Worm (Caenorhabditis elegans) whole organism, young adult: ENCODE measurements around the gene sec-24.1.

Experiments
- B0336.3 ChIP-seq: fragments of 200-800 bp; sonication (Bioruptor generic); IDR thresholded peaks from 2 replicates; pipeline ENCODE4 v1.3.6; 2022; ENCODE audit warnings: missing genetic modification characterization, missing compliant biosample characterization
- C06A6.2 ChIP-seq: fragments of 200-800 bp; sonication (Bioruptor generic); conservative IDR thresholded peaks from 2 replicates; pipeline ENCODE4 v1.3.6; 2022; ENCODE audit warnings: missing genetic modification characterization, missing compliant biosample characterization
- F23B12.7 ChIP-seq: sonication (generic microtip); optimal IDR thresholded peaks from 2 replicates; lab custom pipeline; 2017; ENCODE audit warnings: missing genetic modification characterization, mild to moderate bottlenecking, missing compliant biosample characterization, antibody characterized with exemption, moderate library complexity; ENCODE audit not compliant: insufficient read depth
- F49E8.2 ChIP-seq: sonication (generic microtip); optimal IDR thresholded peaks from 3 replicates; lab custom pipeline; 2017; ENCODE audit warnings: missing genetic modification characterization, mild to moderate bottlenecking, missing compliant biosample characterization, antibody characterized with exemption, moderate library complexity; ENCODE audit not compliant: insufficient read depth
- F55B11.4 ChIP-seq: sonication (generic microtip); optimal IDR thresholded peaks from 2 replicates; lab custom pipeline; 2016; ENCODE audit warnings: missing compliant biosample characterization, missing genetic modification characterization, borderline replicate concordance; ENCODE audit not compliant: insufficient read depth
- F57C9.4 ChIP-seq: sonication (generic microtip); optimal IDR thresholded peaks from 2 replicates; lab custom pipeline; 2017; ENCODE audit warnings: mild to moderate bottlenecking, missing genetic modification characterization, missing compliant biosample characterization
- K11D2.4 ChIP-seq: fragments of 200-800 bp; sonication (Bioruptor generic); IDR thresholded peaks from 2 replicates; pipeline ENCODE4 v1.3.6; 2022; ENCODE audit warnings: missing genetic modification reagents, missing genetic modification characterization, missing compliant biosample characterization
- K12H6.12 ChIP-seq: fragments of 200-800 bp; sonication (Bioruptor generic); optimal IDR thresholded peaks from 2 replicates; lab custom pipeline; 2018; ENCODE audit warnings: mild to moderate bottlenecking, missing genetic modification characterization, missing compliant biosample characterization
- T07F8.4 ChIP-seq: sonication (generic microtip); optimal IDR thresholded peaks from 2 replicates; lab custom pipeline; 2016; ENCODE audit warnings: mild to moderate bottlenecking, missing genetic modification characterization, moderate library complexity, missing compliant biosample characterization
- Y53G8AR.9 ChIP-seq: fragments of 200-800 bp; sonication (Bioruptor generic); conservative IDR thresholded peaks from 2 replicates; pipeline ENCODE4 v1.3.6; 2022; ENCODE audit warnings: missing genetic modification reagents, missing genetic modification characterization, missing compliant biosample characterization
- Y95B8A.8 ChIP-seq: fragments of 200-800 bp; sonication (Bioruptor generic); IDR thresholded peaks from 2 replicates; pipeline ENCODE4 v1.3.6; 2022; ENCODE audit warnings: missing genetic modification reagents, missing genetic modification characterization, missing compliant biosample characterization
- ZK185.1 ChIP-seq: sonication (generic microtip); optimal IDR thresholded peaks from 2 replicates; lab custom pipeline; 2016; ENCODE audit warnings: mild to moderate bottlenecking, missing genetic modification characterization, missing compliant biosample characterization; ENCODE audit not compliant: poor library complexity, severe bottlenecking
- athp-1 ChIP-seq: sonication (generic microtip); optimal IDR thresholded peaks from 2 replicates; lab custom pipeline; 2017; ENCODE audit warnings: mild to moderate bottlenecking, missing genetic modification characterization, missing compliant biosample characterization
- cebp-2 ChIP-seq: fragments of 200-800 bp; sonication (Bioruptor generic); IDR thresholded peaks from 2 replicates; pipeline ENCODE4 v1.3.6; 2022; ENCODE audit warnings: missing genetic modification characterization, missing compliant biosample characterization
- chd-7 ChIP-seq: sonication (generic microtip); optimal IDR thresholded peaks from 2 replicates; lab custom pipeline; 2016; ENCODE audit warnings: mild to moderate bottlenecking, missing genetic modification characterization, moderate library complexity, missing compliant biosample characterization
- die-1 ChIP-seq: sonication (generic microtip); optimal IDR thresholded peaks from 2 replicates; lab custom pipeline; 2016; ENCODE audit warnings: missing genotype, mild to moderate bottlenecking, missing genetic modification characterization, missing compliant biosample characterization
- dox-1 ChIP-seq: fragments of 200-800 bp; sonication (Bioruptor generic); IDR thresholded peaks from 2 replicates; pipeline ENCODE4 v1.3.6; 2022; ENCODE audit warnings: missing genetic modification reagents, missing genetic modification characterization, missing compliant biosample characterization
- egl-18 ChIP-seq: fragments of 200-800 bp; sonication (Bioruptor generic); IDR thresholded peaks from 2 replicates; pipeline ENCODE4 v1.3.6; 2022; ENCODE audit warnings: missing genetic modification reagents, missing genetic modification characterization, missing compliant biosample characterization
- egl-44 ChIP-seq: fragments of 200-800 bp; sonication (Bioruptor generic); IDR thresholded peaks from 2 replicates; pipeline ENCODE4 v1.3.6; 2022; ENCODE audit warnings: missing genetic modification reagents, missing genetic modification characterization, missing compliant biosample characterization
- ekl-4 ChIP-seq: fragments of 200-800 bp; sonication (Bioruptor generic); IDR thresholded peaks from 2 replicates; pipeline ENCODE4 v1.3.6; 2022; ENCODE audit warnings: missing genetic modification reagents, missing genetic modification characterization, missing compliant biosample characterization
- ets-4 ChIP-seq: fragments of 200-800 bp; sonication (Bioruptor generic); optimal IDR thresholded peaks from 2 replicates; lab custom pipeline; 2018; ENCODE audit warnings: mild to moderate bottlenecking, missing genetic modification characterization, missing compliant biosample characterization
- hlh-26 ChIP-seq: fragments of 200-800 bp; sonication (Bioruptor generic); conservative IDR thresholded peaks from 2 replicates; pipeline ENCODE4 v1.3.6; 2022; ENCODE audit warnings: missing genetic modification reagents, missing genetic modification characterization, missing compliant biosample characterization
- hmg-1.2 ChIP-seq: fragments of 200-800 bp; sonication (Bioruptor generic); IDR thresholded peaks from 2 replicates; pipeline ENCODE4 v1.3.6; 2022; ENCODE audit warnings: missing genetic modification reagents, missing genetic modification characterization, missing compliant biosample characterization
- hmg-20 ChIP-seq: fragments of 200-800 bp; sonication (Bioruptor generic); IDR thresholded peaks from 2 replicates; pipeline ENCODE4 v1.3.6; 2022; ENCODE audit warnings: missing genetic modification reagents, missing genetic modification characterization, missing compliant biosample characterization
- hrde-1 ChIP-seq: sonication (generic microtip); optimal IDR thresholded peaks from 2 replicates; lab custom pipeline; 2016; ENCODE audit warnings: missing genetic modification characterization, mild to moderate bottlenecking, missing compliant biosample characterization, moderate library complexity, missing genotype, missing genetic modification reagents, borderline replicate concordance
- let-526 ChIP-seq: fragments of 200-800 bp; sonication (Bioruptor generic); IDR thresholded peaks from 2 replicates; pipeline ENCODE4 v1.3.6; 2022; ENCODE audit warnings: missing genetic modification reagents, missing genetic modification characterization, missing compliant biosample characterization
- lin-26 ChIP-seq: fragments of 200-800 bp; sonication (Bioruptor generic); IDR thresholded peaks from 2 replicates; pipeline ENCODE4 v1.3.6; 2022; ENCODE audit warnings: missing genetic modification reagents, missing genetic modification characterization, missing compliant biosample characterization
- lin-54 ChIP-seq: fragments of 200-800 bp; sonication (Bioruptor generic); optimal IDR thresholded peaks from 2 replicates; lab custom pipeline; 2018; ENCODE audit warnings: mild to moderate bottlenecking, missing genetic modification characterization, missing compliant biosample characterization
- lir-1 ChIP-seq: fragments of 200-800 bp; sonication (Bioruptor generic); conservative IDR thresholded peaks from 2 replicates; pipeline ENCODE4 v1.3.6; 2022; ENCODE audit warnings: missing genetic modification reagents, missing genetic modification characterization, missing compliant biosample characterization
- lsl-1 ChIP-seq: fragments of 200-800 bp; sonication (Bioruptor generic); optimal IDR thresholded peaks from 2 replicates; lab custom pipeline; 2018; ENCODE audit warnings: mild to moderate bottlenecking, missing genetic modification characterization, moderate library complexity, missing compliant biosample characterization
- madf-6 ChIP-seq: fragments of 200-800 bp; sonication (Bioruptor generic); IDR thresholded peaks from 2 replicates; pipeline ENCODE4 v1.3.6; 2022; ENCODE audit warnings: missing genetic modification reagents, missing genetic modification characterization, missing compliant biosample characterization
- madf-8 ChIP-seq: fragments of 200-800 bp; sonication (Bioruptor generic); conservative IDR thresholded peaks from 2 replicates; pipeline ENCODE4 v1.3.6; 2022; ENCODE audit warnings: missing genetic modification reagents, missing genetic modification characterization, missing compliant biosample characterization
- mcd-1 ChIP-seq: fragments of 200-800 bp; sonication (Bioruptor generic); IDR thresholded peaks from 2 replicates; pipeline ENCODE4 v1.3.6; 2022; ENCODE audit warnings: missing genetic modification reagents, missing genetic modification characterization, missing compliant biosample characterization
- mxl-1 ChIP-seq: sonication (generic microtip); optimal IDR thresholded peaks from 2 replicates; lab custom pipeline; 2016; ENCODE audit warnings: missing genetic modification characterization, missing compliant biosample characterization
- nfya-2 ChIP-seq: fragments of 200-800 bp; sonication (Bioruptor generic); IDR thresholded peaks from 2 replicates; pipeline ENCODE4 v1.3.6; 2022; ENCODE audit warnings: missing genetic modification reagents, missing genetic modification characterization, missing compliant biosample characterization
- nhr-179 ChIP-seq: sonication (generic microtip); optimal IDR thresholded peaks from 2 replicates; lab custom pipeline; 2016; ENCODE audit warnings: mild to moderate bottlenecking, missing genetic modification characterization, missing compliant biosample characterization
- nhr-90 ChIP-seq: sonication (generic microtip); optimal IDR thresholded peaks from 2 replicates; lab custom pipeline; 2016; ENCODE audit warnings: missing genotype, mild to moderate bottlenecking, missing genetic modification characterization, missing compliant biosample characterization
- pbrm-1 ChIP-seq: fragments of 200-800 bp; sonication (Bioruptor generic); IDR thresholded peaks from 2 replicates; pipeline ENCODE4 v1.3.6; 2022; ENCODE audit warnings: missing genetic modification reagents, missing genetic modification characterization, missing compliant biosample characterization
- repo-1 ChIP-seq: sonication (generic microtip); optimal IDR thresholded peaks from 2 replicates; lab custom pipeline; 2017; ENCODE audit warnings: mild to moderate bottlenecking, missing genetic modification characterization, missing compliant biosample characterization
- somi-1 ChIP-seq: fragments of 200-800 bp; sonication (Bioruptor generic); optimal IDR thresholded peaks from 2 replicates; lab custom pipeline; 2018; ENCODE audit warnings: mild to moderate bottlenecking, missing genetic modification characterization, missing compliant biosample characterization
- sptf-2 ChIP-seq: fragments of 200-800 bp; sonication (Bioruptor generic); optimal IDR thresholded peaks from 2 replicates; lab custom pipeline; 2018; ENCODE audit warnings: mild to moderate bottlenecking, missing genetic modification characterization, missing compliant biosample characterization
- tbp1 ChIP-seq: fragments of 200-800 bp; sonication (Bioruptor generic); optimal IDR thresholded peaks from 2 replicates; lab custom pipeline; 2018; ENCODE audit warnings: mild to moderate bottlenecking, missing genetic modification characterization, missing compliant biosample characterization
- xnd-1 ChIP-seq: sonication (generic microtip); optimal IDR thresholded peaks from 2 replicates; lab custom pipeline; 2016; ENCODE audit warnings: missing genotype, missing genetic modification reagents, missing genetic modification characterization, missing compliant biosample characterization
- zfh-2 ChIP-seq: fragments of 200-800 bp; sonication (Bioruptor generic); conservative IDR thresholded peaks from 2 replicates; pipeline ENCODE4 v1.3.6; 2022; ENCODE audit warnings: missing genetic modification reagents, missing genetic modification characterization, missing compliant biosample characterization

The sec-24.1 gene

ce11 chrIV:11594191-11594673 is 28.2 kb upstream of the sec-24.1 start, which contains the start of gene mig-38 (continued):
- TF ChIP-seq T07F8.4 (tag; lab: Kevin White, UChicago) (no peak), sptf-2 (peak; percentile 25), let-526 (GFP tag; lab: Robert Waterston, UW) (no peak), mxl-1 (tag; lab: Kevin White, UChicago) (no peak), tbp1 (GFP tag; lab: Kevin White, UChicago) (peak; percentile 10), F57C9.4 (no peak), chd-7 (tag; lab: Kevin White, UChicago) (peak; percentile 48), C06A6.2 (GFP tag; lab: Robert Waterston, UW) (no peak), lir-1 (GFP tag; lab: Robert Waterston, UW) (no peak), repo-1 (tag; lab: Kevin White, UChicago) (peak; percentile 47), hmg-1.2 (GFP tag; lab: Robert Waterston, UW) (peak; percentile 41; the same call in 1 of the 2 replicates), hrde-1 (tag; lab: Kevin White, UChicago) (no peak), Y95B8A.8 (GFP tag; lab: Robert Waterston, UW) (0 out of 2 replicates have a peak, but pooled peaks have one; percentile 13), xnd-1 (tag; lab: Kevin White, UChicago) (no peak), egl-44 (no peak), egl-18 (GFP tag; lab: Robert Waterston, UW) (no peak), dox-1 (GFP tag; lab: Robert Waterston, UW) (peak; percentile 55), madf-8 (GFP tag; lab: Robert Waterston, UW) (no peak), F23B12.7 (tag; lab: Kevin White, UChicago) (peak; percentile 53), B0336.3 (GFP tag; lab: Robert Waterston, UW) (no peak), zfh-2 (GFP tag; lab: Robert Waterston, UW) (peak; percentile 94), mcd-1 (GFP tag; lab: Robert Waterston, UW) (peak; percentile 48; the same call in 1 of the 2 replicates)

DNA sequence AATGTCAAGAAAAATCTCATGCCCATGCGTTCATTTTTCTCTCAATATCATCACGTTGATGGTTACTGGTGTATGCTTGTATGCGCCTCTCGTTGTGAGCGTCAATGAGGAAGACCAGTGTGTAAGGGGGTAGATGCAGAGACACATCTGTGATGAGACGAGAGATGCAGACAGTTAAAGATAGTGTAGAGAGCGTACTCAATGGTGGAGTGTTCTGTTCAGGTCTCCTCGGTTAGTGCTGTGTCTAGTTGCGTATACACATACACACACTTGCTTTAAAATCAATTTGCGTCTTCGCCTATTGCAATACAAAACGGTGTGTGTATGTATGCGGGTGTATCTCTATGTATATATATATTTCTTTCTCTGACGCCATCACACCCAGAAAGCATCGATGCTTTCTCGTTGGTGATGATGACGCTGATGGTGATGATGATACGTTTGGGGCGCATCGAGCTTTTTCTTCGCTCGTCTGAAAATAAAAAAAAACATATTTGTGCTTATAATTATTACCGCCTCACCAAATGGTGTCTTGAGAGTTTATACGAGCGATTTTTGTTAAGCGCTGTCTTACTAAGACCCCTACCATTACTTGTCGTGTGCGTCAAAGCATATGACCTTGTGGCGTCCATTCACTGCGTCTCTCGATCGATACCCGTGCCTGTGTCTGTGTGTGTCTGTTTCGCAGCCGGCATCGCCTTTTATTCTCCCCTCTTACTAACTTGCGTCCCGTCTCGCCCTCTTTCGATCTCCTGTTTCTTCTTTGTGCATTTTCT is 27.6 kb upstream of the sec-24.1 start, which contains the start of gene F40F11.3:
TSS of gene F40F11.3 (minus strand) at position 589 of the 776 bp plus-strand sequence.
- TF ChIP-seq ZK185.1 (tag; lab: Kevin White, UChicago) = peak; percentile 79
- TF ChIP-seq chd-7 (tag; lab: Kevin White, UChicago) = peak; percentile 14
- TF ChIP-seq ekl-4 = peak; percentile 73
- peak; percentile 16 for TF ChIP-seq somi-1 (GFP tag; lab: Kevin White, UChicago)
- TF ChIP-seq madf-6 = peak; percentile 8; the same call in 1 of the 2 replicates
- TF ChIP-seq athp-1 (tag; lab: Kevin White, UChicago) = peak; percentile 26
- TF ChIP-seq xnd-1 (tag; lab: Kevin White, UChicago) = no peak
- TF ChIP-seq lin-54 = peak; percentile 65
- peak; percentile 37; the same call in 1 of the 2 replicates for TF ChIP-seq hmg-20 (GFP tag; lab: Robert Waterston, UW)
- TF ChIP-seq hlh-26 (GFP tag; lab: Robert Waterston, UW) = no peak
- peak; percentile 54 for TF ChIP-seq die-1 (tag; lab: Kevin White, UChicago)
- no peak for TF ChIP-seq F49E8.2 (tag; lab: Kevin White, UChicago)
- peak; percentile 61 for TF ChIP-seq K11D2.4
- peak; percentile 66; the same call in 1 of the 2 replicates for TF ChIP-seq lin-26 (GFP tag; lab: Robert Waterston, UW)
- peak; percentile 41 for TF ChIP-seq ets-4
- TF ChIP-seq nfya-2 (GFP tag; lab: Robert Waterston, UW) = 0 out of 2 replicates have a peak, but pooled peaks have one; percentile 10
- TF ChIP-seq K12H6.12 (tag; lab: Kevin White, UChicago) = peak; percentile 75
- TF ChIP-seq lsl-1 (GFP tag; lab: Kevin White, UChicago) = no peak
- 0 out of 2 replicates have a peak, but pooled peaks have one; percentile 14 for TF ChIP-seq Y95B8A.8 (GFP tag; lab: Robert Waterston, UW)
- TF ChIP-seq nhr-179 (tag; lab: Kevin White, UChicago) = no peak
- TF ChIP-seq cebp-2 (GFP tag; lab: Robert Waterston, UW) = 0 out of 2 replicates have a peak, but pooled peaks have one; percentile 47
- peak; percentile 13 for TF ChIP-seq nhr-90
- TF ChIP-seq F55B11.4 (tag; lab: Kevin White, UChicago) = no peak
- TF ChIP-seq Y53G8AR.9 (GFP tag; lab: Robert Waterston, UW) = no peak; the same call in 1 of the 2 replicates
- peak; percentile 87 for TF ChIP-seq repo-1 (tag; lab: Kevin White, UChicago)
- TF ChIP-seq pbrm-1 = peak; percentile 73
- peak; percentile 68 for TF ChIP-seq dox-1 (GFP tag; lab: Robert Waterston, UW)
